Fruit fly (Drosophila melanogaster): ENCODE measurements around the gene CG6974.

CG6974 gene

dm6 chr3R:15089250-15089921, 10.3 kb upstream of the CG6974 start:
- TF ChIP-seq Dif (GFP tag; optimal IDR thresholded peaks at IDR 0.05; ENCODE audit: partially characterized antibody) = no peak
- TF ChIP-seq Rel (GFP tag; optimal IDR thresholded peaks at IDR 0.05) = no peak
- no peak for TF ChIP-seq Rel (tag; optimal IDR thresholded peaks at IDR 0.05)
- no peak for TF ChIP-seq Hnf4 (GFP tag; optimal IDR thresholded peaks at IDR 0.05)
- no peak for TF ChIP-seq CrebA (GFP tag; optimal IDR thresholded peaks at IDR 0.05; ENCODE audit: borderline replicate concordance)
- TF ChIP-seq ey (GFP tag; optimal IDR thresholded peaks at IDR 0.05) = no peak
- TF ChIP-seq h (GFP tag; optimal IDR thresholded peaks at IDR 0.05) = no peak
- no peak for TF ChIP-seq OdsH (GFP tag; optimal IDR thresholded peaks at IDR 0.05)
- no peak for TF ChIP-seq HLH106 (tag; optimal IDR thresholded peaks at IDR 0.05)
- TF ChIP-seq sv (GFP tag; optimal IDR thresholded peaks at IDR 0.05) = no peak

- no peak for TF ChIP-seq Rel (GFP tag; optimal IDR thresholded peaks at IDR 0.05)
- TF ChIP-seq Rel (tag; optimal IDR thresholded peaks at IDR 0.05) = peak; percentile 37
- no peak for TF ChIP-seq HLH106 (tag; optimal IDR thresholded peaks at IDR 0.05)
Measured at dm6 chr3R:15088258-15088657, 9.2 kb upstream of the CG6974 start.

DNA sequence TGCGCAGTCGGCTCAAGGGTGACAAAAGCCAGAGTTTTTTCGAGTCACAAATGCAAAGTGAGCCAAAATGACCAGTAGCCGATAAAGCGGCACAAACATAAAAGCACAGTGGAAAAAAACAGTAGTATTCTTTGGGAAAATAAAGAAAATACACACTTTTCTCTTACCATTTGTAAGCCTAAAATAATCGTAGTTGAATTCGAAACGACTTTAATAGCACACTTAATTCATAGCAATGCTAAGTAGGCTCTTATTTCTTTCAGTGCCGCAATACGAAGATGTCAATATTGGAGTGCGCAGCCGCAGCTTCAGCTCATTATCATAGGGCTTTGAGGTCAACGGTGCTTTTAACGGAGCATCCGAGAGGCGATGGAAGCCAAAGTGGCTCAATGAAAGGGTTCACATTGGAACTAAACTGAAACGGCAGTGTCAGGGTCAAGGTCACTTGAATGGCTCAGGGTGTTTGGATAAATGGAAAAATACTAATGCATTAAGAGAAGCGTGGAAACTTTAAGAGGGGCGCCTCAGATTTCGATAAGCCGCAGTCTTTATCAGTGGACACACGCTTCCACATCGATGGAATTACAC, 8.6 kb upstream of the CG6974 start:
- TF ChIP-seq Rel (GFP tag; optimal IDR thresholded peaks at IDR 0.05) (no peak), Rel (tag; optimal IDR thresholded peaks at IDR 0.05) (no peak), HLH106 (tag; optimal IDR thresholded peaks at IDR 0.05) (peak; percentile 20), foxo (GFP tag; optimal IDR thresholded peaks at IDR 0.05) (peak in 1 of 2 experiments; percentile 60), Jra (GFP tag; optimal IDR thresholded peaks at IDR 0.05) (no peak), CG32264 (GFP tag; optimal IDR thresholded peaks at IDR 0.05) (peak; percentile 10), jim (GFP tag; optimal IDR thresholded peaks at IDR 0.05) (no peak), GATAd (GFP tag; optimal IDR thresholded peaks at IDR 0.05) (no peak), h (GFP tag; optimal IDR thresholded peaks at IDR 0.05) (peak; percentile 19), Dif (GFP tag; optimal IDR thresholded peaks at IDR 0.05; ENCODE audit: partially characterized antibody) (no peak), OdsH (GFP tag; optimal IDR thresholded peaks at IDR 0.05) (peak; percentile 10), sage (GFP tag; optimal IDR thresholded peaks at IDR 0.05) (no peak), CG9705 (GFP tag; optimal IDR thresholded peaks at IDR 0.05) (no peak), lola (GFP tag; optimal IDR thresholded peaks at IDR 0.05) (no peak), br (GFP tag; optimal IDR thresholded peaks at IDR 0.05) (peak; percentile 45), Myc (optimal IDR thresholded peaks at IDR 0.05) (no peak), rgr (GFP tag; optimal IDR thresholded peaks at IDR 0.05) (peak; percentile 48), pan (optimal IDR thresholded peaks at IDR 0.05) (no peak), Mio (GFP tag; optimal IDR thresholded peaks at IDR 0.05) (no peak), usp (GFP tag; optimal IDR thresholded peaks at IDR 0.05) (no peak), dsf (GFP tag; optimal IDR thresholded peaks at IDR 0.05; ENCODE audit: borderline replicate concordance) (no peak), Hr78 (GFP tag; optimal IDR thresholded peaks at IDR 0.05) (no peak), Hnf4 (GFP tag; optimal IDR thresholded peaks at IDR 0.05) (peak; percentile 41), Abd-B (GFP tag; optimal IDR thresholded peaks at IDR 0.05) (no peak), Sp1 (GFP tag; optimal IDR thresholded peaks at IDR 0.05) (no peak), Dfd (GFP tag; optimal IDR thresholded peaks at IDR 0.05) (no peak), sv (GFP tag; optimal IDR thresholded peaks at IDR 0.05) (peak; percentile 70), Vsx2 (GFP tag; optimal IDR thresholded peaks at IDR 0.05; ENCODE audit: partially characterized antibody) (no peak), woc (GFP tag; optimal IDR thresholded peaks at IDR 0.05) (no peak), fru (GFP tag; optimal IDR thresholded peaks at IDR 0.05) (peak; percentile 37), brk (GFP tag; optimal IDR thresholded peaks at IDR 0.05) (no peak), ey (GFP tag; optimal IDR thresholded peaks at IDR 0.05) (peak; percentile 16), dl (GFP tag; optimal IDR thresholded peaks at IDR 0.05; ENCODE audit: insufficient read depth in 1 of 2, partially characterized antibody in 2 of 2) (no peak), psq (GFP tag; optimal IDR thresholded peaks at IDR 0.05) (peak; percentile 22), N (GFP tag; optimal IDR thresholded peaks at IDR 0.05) (no peak), tai (GFP tag; optimal IDR thresholded peaks at IDR 0.05) (peak; percentile 7), dmrt93B (GFP tag; optimal IDR thresholded peaks at IDR 0.05) (no peak), CrebA (GFP tag; optimal IDR thresholded peaks at IDR 0.05; ENCODE audit: borderline replicate concordance) (no peak), Hr83 (GFP tag; optimal IDR thresholded peaks at IDR 0.05; ENCODE audit: poor library complexity, severe bottlenecking) (no peak)
